Worm (Caenorhabditis elegans) whole organism, L4/young adult: ENCODE measurements around the gene hpo-33.

ENCODE experiments used
- W03F9.2 ChIP-seq: fragments of 150-350 bp; optimal IDR thresholded peaks from 2 replicates; lab custom pipeline; 2014; ENCODE audit warnings: missing biosample characterization, missing genetic modification characterization
- dao-5 ChIP-seq: sonication (generic microtip); optimal IDR thresholded peaks from 2 replicates; lab custom pipeline; 2016; ENCODE audit warnings: missing genotype, missing genetic modification characterization, moderate library complexity, missing compliant biosample characterization
- him-1 ChIP-seq: sonication (generic microtip); optimal IDR thresholded peaks from 2 replicates; lab custom pipeline; 2016; ENCODE audit warnings: missing genotype, missing genetic modification reagents, missing genetic modification characterization, missing compliant biosample characterization

Gene hpo-33

ce11 chrV:17089342-17089741, 47.0 kb downstream of the hpo-33 start, which contains the start of gene T05E12.6:
Gene T05E12.6, minus strand, starts transcription at chrV:17089442.
- TF ChIP-seq W03F9.2 (tag; lab: Kevin White, UChicago): no peak
- no peak for TF ChIP-seq dao-5
- TF ChIP-seq him-1: no peak

ce11 chrV:17089931-17090429, 47.6 kb downstream of the hpo-33 start, which contains the start of gene srh-237:
Gene srh-237, plus strand, starts transcription at chrV:17090379.
- TF ChIP-seq W03F9.2 (tag; lab: Kevin White, UChicago) (no peak), him-1 (no peak), dao-5 (no peak)

- TF ChIP-seq him-1: no peak
- TF ChIP-seq W03F9.2 (tag; lab: Kevin White, UChicago): no peak
- no peak for TF ChIP-seq dao-5
Observed at ce11 chrV:17092262-17092661, 49.9 kb downstream of the hpo-33 start, which contains the start of gene ZK218.1. Gene ZK218.1, plus strand, starts transcription at chrV:17092562.
